Worm (Caenorhabditis elegans) whole organism, late embryonic: ENCODE measurements around the gene C55C3.8.

Source experiments
- C08G9.2 ChIP-seq: sonication (generic microtip); optimal IDR thresholded peaks from 2 replicates; lab custom pipeline; 2016; ENCODE audit warnings: mild to moderate bottlenecking, missing genetic modification characterization, moderate library complexity, missing compliant biosample characterization
- C38D4.7 ChIP-seq: fragments of 200-800 bp; sonication (Bioruptor generic); optimal IDR thresholded peaks from 2 replicates; lab custom pipeline; 2018; ENCODE audit warnings: mild to moderate bottlenecking, missing genetic modification characterization, moderate library complexity, missing compliant biosample characterization
- F13H6.1 ChIP-seq: sonication (generic microtip); optimal IDR thresholded peaks from 2 replicates; lab custom pipeline; 2016; ENCODE audit warnings: missing genetic modification characterization, missing compliant biosample characterization
- K02D7.2 ChIP-seq: sonication (generic microtip); optimal IDR thresholded peaks from 2 replicates; lab custom pipeline; 2017; ENCODE audit warnings: mild to moderate bottlenecking, missing genetic modification characterization, missing compliant biosample characterization
- T23F11.4 ChIP-seq: fragments of 200-800 bp; sonication (Bioruptor generic); optimal IDR thresholded peaks from 2 replicates; lab custom pipeline; 2018; ENCODE audit warnings: mild to moderate bottlenecking, missing genetic modification characterization, missing compliant biosample characterization
- Y22D7AL.16 ChIP-seq: sonication (generic microtip); optimal IDR thresholded peaks from 2 replicates; lab custom pipeline; 2016; ENCODE audit warnings: missing genetic modification characterization, missing compliant biosample characterization
- ahr-1 ChIP-seq: sonication (generic microtip); optimal IDR thresholded peaks from 2 replicates; lab custom pipeline; 2016; ENCODE audit warnings: missing genetic modification characterization, missing compliant biosample characterization
- ama-1 ChIP-seq: fragments of 150-350 bp; optimal IDR thresholded peaks from 2 replicates; lab custom pipeline; 2014
- ceh-18 ChIP-seq: sonication (generic microtip); optimal IDR thresholded peaks from 2 replicates; lab custom pipeline; 2016; ENCODE audit warnings: missing genetic modification characterization, missing compliant biosample characterization
- ceh-19 ChIP-seq: fragments of 200-800 bp; sonication (Bioruptor generic); optimal IDR thresholded peaks from 2 replicates; lab custom pipeline; 2018; ENCODE audit warnings: mild to moderate bottlenecking, missing genetic modification characterization, missing compliant biosample characterization
- ceh-2 ChIP-seq: sonication (generic microtip); optimal IDR thresholded peaks from 2 replicates; lab custom pipeline; 2016; ENCODE audit warnings: missing genotype, missing genetic modification characterization, missing compliant biosample characterization
- ceh-30 ChIP-seq: fragments of 150-350 bp; optimal IDR thresholded peaks from 2 replicates; lab custom pipeline; 2014; ENCODE audit warnings: missing biosample characterization, missing genetic modification characterization
- ceh-31 ChIP-seq: sonication (generic microtip); optimal IDR thresholded peaks from 2 replicates; lab custom pipeline; 2016; ENCODE audit warnings: missing genetic modification characterization, missing compliant biosample characterization
- ceh-45 ChIP-seq: fragments of 200-800 bp; sonication (Bioruptor generic); IDR thresholded peaks from 2 replicates; pipeline ENCODE4 v1.3.6; 2022; ENCODE audit warnings: missing genetic modification reagents, missing genetic modification characterization, missing compliant biosample characterization
- ceh-48 ChIP-seq: sonication (generic microtip); optimal IDR thresholded peaks from 2 replicates; lab custom pipeline; 2016; ENCODE audit warnings: missing genetic modification characterization, inconsistent platforms, missing compliant biosample characterization
- che-1 ChIP-seq: sonication (generic microtip); optimal IDR thresholded peaks from 2 replicates; lab custom pipeline; 2016; ENCODE audit warnings: mild to moderate bottlenecking, missing genetic modification characterization, missing compliant biosample characterization
- dmd-4 ChIP-seq: sonication (generic microtip); optimal IDR thresholded peaks from 2 replicates; lab custom pipeline; 2016; ENCODE audit warnings: borderline replicate concordance, missing genetic modification characterization, missing compliant biosample characterization
- elt-2 ChIP-seq: sonication (generic microtip); optimal IDR thresholded peaks from 2 replicates; lab custom pipeline; 2016; ENCODE audit warnings: missing genetic modification reagents, missing genetic modification characterization, missing compliant biosample characterization
- eyg-1 ChIP-seq: sonication (generic microtip); optimal IDR thresholded peaks from 2 replicates; lab custom pipeline; 2016; ENCODE audit warnings: missing genotype, missing genetic modification characterization, missing compliant biosample characterization
- fax-1 ChIP-seq: sonication (generic microtip); optimal IDR thresholded peaks from 2 replicates; lab custom pipeline; 2016; ENCODE audit warnings: missing genotype, missing genetic modification characterization, missing compliant biosample characterization
- fkh-10 ChIP-seq: fragments of 150-350 bp; optimal IDR thresholded peaks from 2 replicates; lab custom pipeline; 2014; ENCODE audit warnings: missing biosample characterization, missing genetic modification reagents, missing genetic modification characterization
- gmeb-2 ChIP-seq: sonication (generic microtip); optimal IDR thresholded peaks from 2 replicates; lab custom pipeline; 2016; ENCODE audit warnings: missing genetic modification characterization, inconsistent platforms, missing compliant biosample characterization
- hlh-13 ChIP-seq: fragments of 200-800 bp; sonication (Bioruptor generic); optimal IDR thresholded peaks from 2 replicates; lab custom pipeline; 2018; ENCODE audit warnings: mild to moderate bottlenecking, missing genetic modification characterization, missing compliant biosample characterization
- hlh-15 ChIP-seq: sonication (generic microtip); optimal IDR thresholded peaks from 2 replicates; lab custom pipeline; 2016; ENCODE audit warnings: missing genetic modification characterization, missing compliant biosample characterization
- hlh-6 ChIP-seq: sonication (generic microtip); optimal IDR thresholded peaks from 2 replicates; lab custom pipeline; 2016; ENCODE audit warnings: missing genotype, missing genetic modification characterization, missing compliant biosample characterization
- nhr-11 ChIP-seq: fragments of 150-350 bp; optimal IDR thresholded peaks from 2 replicates; lab custom pipeline; 2014; ENCODE audit warnings: missing biosample characterization, missing genetic modification characterization
- nhr-232 ChIP-seq: sonication (generic microtip); optimal IDR thresholded peaks from 2 replicates; lab custom pipeline; 2016; ENCODE audit warnings: missing genetic modification characterization, missing compliant biosample characterization
- npax-4 ChIP-seq: sonication (generic microtip); optimal IDR thresholded peaks from 2 replicates; lab custom pipeline; 2016; ENCODE audit warnings: missing genetic modification characterization, missing compliant biosample characterization
- odd-2 ChIP-seq: sonication (generic microtip); optimal IDR thresholded peaks from 2 replicates; lab custom pipeline; 2017; ENCODE audit warnings: antibody characterized with exemption, mild to moderate bottlenecking, missing genetic modification characterization, missing compliant biosample characterization
- pag-3 ChIP-seq: sonication (generic microtip); optimal IDR thresholded peaks from 2 replicates; lab custom pipeline; 2016; ENCODE audit warnings: missing compliant biosample characterization, missing genetic modification characterization, borderline replicate concordance
- pha-2 ChIP-seq: sonication (generic microtip); optimal IDR thresholded peaks from 2 replicates; lab custom pipeline; 2017; ENCODE audit warnings: mild to moderate bottlenecking, missing genetic modification characterization, missing compliant biosample characterization
- pha-4 ChIP-seq: fragments of 150-350 bp; optimal IDR thresholded peaks from 2 replicates; lab custom pipeline; 2018; ENCODE audit warnings: missing biosample characterization, missing genetic modification reagents, missing genetic modification characterization
- pqm-1 ChIP-seq: sonication (generic microtip); optimal IDR thresholded peaks from 2 replicates; lab custom pipeline; 2016; ENCODE audit warnings: missing genetic modification characterization, missing compliant biosample characterization
- pros-1 ChIP-seq: fragments of 150-350 bp; optimal IDR thresholded peaks from 2 replicates; lab custom pipeline; 2014; ENCODE audit warnings: missing biosample characterization, missing genetic modification reagents, missing genetic modification characterization
- ref-2 ChIP-seq: sonication (generic microtip); optimal IDR thresholded peaks from 2 replicates; lab custom pipeline; 2016; ENCODE audit warnings: missing genetic modification characterization, missing compliant biosample characterization
- sdc-2 ChIP-seq: sonication (generic microtip); optimal IDR thresholded peaks from 2 replicates; lab custom pipeline; 2016; ENCODE audit warnings: missing genotype, missing genetic modification characterization, missing compliant biosample characterization
- sox-2 ChIP-seq: fragments of 200-800 bp; sonication (Bioruptor generic); IDR thresholded peaks from 2 replicates; pipeline ENCODE4 v1.3.6; 2022; ENCODE audit warnings: missing genetic modification reagents, missing genetic modification characterization, missing compliant biosample characterization
- tbx-7 ChIP-seq: sonication (generic microtip); optimal IDR thresholded peaks from 2 replicates; lab custom pipeline; 2016; ENCODE audit warnings: missing genotype, missing genetic modification characterization, missing compliant biosample characterization
- ttx-3 ChIP-seq: sonication (generic microtip); optimal IDR thresholded peaks from 2 replicates; lab custom pipeline; 2016; ENCODE audit warnings: missing genetic modification reagents, missing genetic modification characterization, missing compliant biosample characterization
- unc-42 ChIP-seq: sonication (generic microtip); optimal IDR thresholded peaks from 2 replicates; lab custom pipeline; 2016; ENCODE audit warnings: missing genotype, missing genetic modification characterization, missing compliant biosample characterization
- unc-55 ChIP-seq: sonication (generic microtip); optimal IDR thresholded peaks from 2 replicates; lab custom pipeline; 2017; ENCODE audit warnings: missing biosample characterization, missing genetic modification reagents, missing genetic modification characterization
- unc-86 ChIP-seq: sonication (generic microtip); optimal IDR thresholded peaks from 2 replicates; lab custom pipeline; 2016; ENCODE audit warnings: missing genetic modification characterization, missing compliant biosample characterization
- ztf-16 ChIP-seq: sonication (generic microtip); optimal IDR thresholded peaks from 2 replicates; lab custom pipeline; 2017; ENCODE audit warnings: missing genetic modification characterization, missing compliant biosample characterization

C55C3.8 gene

ce11 chrIV:5666115-5667028 lies 24.5 kb upstream of the C55C3.8 start:
- TF ChIP-seq K02D7.2 = no peak
- no peak for TF ChIP-seq ceh-18
- no peak for TF ChIP-seq gmeb-2 (tag; lab: Kevin White, UChicago)
- no peak for TF ChIP-seq Y22D7AL.16
- no peak for TF ChIP-seq tbx-7 (tag; lab: Kevin White, UChicago)
- no peak for TF ChIP-seq hlh-13 (GFP tag; lab: Kevin White, UChicago)
- no peak for TF ChIP-seq dmd-4 (tag; lab: Kevin White, UChicago)
- TF ChIP-seq fax-1 = no peak
- no peak for TF ChIP-seq ztf-16 (tag; lab: Kevin White, UChicago)
- no peak for TF ChIP-seq C08G9.2 (tag; lab: Kevin White, UChicago)
- TF ChIP-seq pha-2 (tag; lab: Kevin White, UChicago) = no peak
- TF ChIP-seq nhr-11 = no peak
- no peak for TF ChIP-seq T23F11.4 (GFP tag; lab: Kevin White, UChicago)
- TF ChIP-seq eyg-1 (tag; lab: Kevin White, UChicago) = no peak
- TF ChIP-seq C38D4.7 (GFP tag; lab: Kevin White, UChicago) = no peak
- TF ChIP-seq ahr-1 (tag; lab: Kevin White, UChicago) = no peak
- TF ChIP-seq che-1 (tag; lab: Kevin White, UChicago) = no peak
- no peak for TF ChIP-seq elt-2
- TF ChIP-seq ceh-30 (tag; lab: Kevin White, UChicago) = no peak
- TF ChIP-seq ceh-45 = no peak

- TF ChIP-seq ceh-2 (no peak), ceh-18 (peak; percentile 2)
Observed at ce11 chrIV:5667191-5667590, 23.6 kb upstream of the C55C3.8 start.

DNA sequence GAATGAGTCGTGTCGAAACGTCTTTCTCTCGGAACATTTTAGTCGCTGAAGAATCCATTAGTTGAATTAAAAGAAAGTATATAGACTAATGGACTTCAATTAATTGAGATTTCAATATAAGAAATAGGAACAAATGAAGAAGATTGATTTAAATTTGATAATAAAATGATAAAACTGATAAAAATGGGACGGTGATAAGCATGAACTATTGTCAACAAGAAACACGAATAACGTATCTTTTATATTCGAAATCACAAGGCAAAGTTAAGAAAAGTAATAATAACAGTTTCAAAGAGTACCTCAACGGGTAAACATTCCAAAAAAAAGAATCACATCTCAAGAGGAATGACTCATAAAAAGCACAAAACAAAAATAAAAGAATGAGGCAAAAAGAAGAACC lies 21.4 kb upstream of the C55C3.8 start, which contains the start of gene T19E7.6:
Gene T19E7.6, minus strand, starts transcription at position 45 of the 400 bp plus-strand sequence.
- TF ChIP-seq fkh-10 (GFP tag; lab: Kevin White, UChicago) = no peak
- no peak for TF ChIP-seq unc-86 (tag; lab: Kevin White, UChicago)
- no peak for TF ChIP-seq unc-55
- TF ChIP-seq odd-2 (tag; lab: Kevin White, UChicago) = no peak
- no peak for TF ChIP-seq nhr-232 (tag; lab: Kevin White, UChicago)
- no peak for TF ChIP-seq sdc-2 (tag; lab: Kevin White, UChicago)
- no peak for TF ChIP-seq hlh-15 (tag; lab: Kevin White, UChicago)
- TF ChIP-seq pqm-1 (tag; lab: Kevin White, UChicago) = no peak
- no peak for TF ChIP-seq unc-42 (tag; lab: Kevin White, UChicago)
- no peak for TF ChIP-seq che-1 (tag; lab: Kevin White, UChicago)
- no peak for TF ChIP-seq pag-3 (tag; lab: Kevin White, UChicago)
- TF ChIP-seq tbx-7 (tag; lab: Kevin White, UChicago) = no peak
- TF ChIP-seq K02D7.2 = no peak
- no peak for TF ChIP-seq ttx-3 (tag; lab: Kevin White, UChicago)
- TF ChIP-seq ama-1 (lab: Kevin White, UChicago) = no peak

DNA sequence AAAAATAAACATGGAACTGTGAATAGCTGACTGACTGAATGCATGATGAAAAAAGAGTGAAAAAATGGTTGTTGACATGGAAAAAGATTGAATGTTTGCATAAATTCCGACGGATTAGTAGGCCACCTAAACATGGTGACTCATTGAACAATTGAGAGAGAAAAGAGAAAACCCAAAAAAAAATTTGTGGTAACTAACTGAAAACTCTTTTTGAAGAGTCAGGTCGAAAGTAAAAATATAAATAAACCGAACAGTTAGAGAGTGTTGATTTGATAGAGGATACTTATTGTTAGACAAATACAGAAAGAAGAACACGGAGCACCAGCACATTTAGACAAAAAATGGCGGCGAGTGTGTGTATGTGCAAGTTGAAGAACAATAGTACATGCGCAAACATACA lies 19.5 kb upstream of the C55C3.8 start:
- TF ChIP-seq gmeb-2 (tag; lab: Kevin White, UChicago) (no peak), ceh-48 (tag; lab: Kevin White, UChicago) (no peak), hlh-6 (tag; lab: Kevin White, UChicago) (no peak), ref-2 (tag; lab: Kevin White, UChicago) (no peak), fkh-10 (GFP tag; lab: Kevin White, UChicago) (no peak), ceh-19 (GFP tag; lab: Kevin White, UChicago) (no peak), ahr-1 (tag; lab: Kevin White, UChicago) (no peak), pha-4 (no peak), dmd-4 (tag; lab: Kevin White, UChicago) (no peak), tbx-7 (tag; lab: Kevin White, UChicago) (no peak), npax-4 (tag; lab: Kevin White, UChicago) (no peak), hlh-13 (GFP tag; lab: Kevin White, UChicago) (no peak), ceh-31 (tag; lab: Kevin White, UChicago) (no peak), sox-2 (GFP tag; lab: Robert Waterston, UW) (no peak), F13H6.1 (tag; lab: Kevin White, UChicago) (no peak), pros-1 (tag; lab: Kevin White, UChicago) (no peak), sdc-2 (tag; lab: Kevin White, UChicago) (no peak)
